Worm (Caenorhabditis elegans) whole organism, young adult: ENCODE data around the gene sdz-28.

Experiments
- B0035.1 ChIP-seq: sonication (generic microtip); optimal IDR thresholded peaks from 2 replicates; lab custom pipeline; 2016; ENCODE audit warnings: missing genetic modification characterization, mild to moderate bottlenecking, missing compliant biosample characterization, missing genotype, missing genetic modification reagents
- B0336.3 ChIP-seq: fragments of 200-800 bp; sonication (Bioruptor generic); IDR thresholded peaks from 2 replicates; pipeline ENCODE4 v1.3.6; 2022; ENCODE audit warnings: missing genetic modification characterization, missing compliant biosample characterization
- F22D6.2 ChIP-seq: sonication (generic microtip); optimal IDR thresholded peaks from 2 replicates; lab custom pipeline; 2016; ENCODE audit warnings: mild to moderate bottlenecking, missing genetic modification characterization, missing compliant biosample characterization
- F37B4.10 ChIP-seq: fragments of 200-800 bp; sonication (Bioruptor generic); IDR thresholded peaks from 2 replicates; pipeline ENCODE4 v1.3.6; 2022; ENCODE audit warnings: missing genetic modification characterization, missing compliant biosample characterization
- F49E8.2 ChIP-seq: sonication (generic microtip); optimal IDR thresholded peaks from 3 replicates; lab custom pipeline; 2017; ENCODE audit warnings: missing genetic modification characterization, mild to moderate bottlenecking, missing compliant biosample characterization, antibody characterized with exemption, moderate library complexity; ENCODE audit not compliant: insufficient read depth
- F57C9.4 ChIP-seq: sonication (generic microtip); optimal IDR thresholded peaks from 2 replicates; lab custom pipeline; 2017; ENCODE audit warnings: mild to moderate bottlenecking, missing genetic modification characterization, missing compliant biosample characterization
- K11D2.4 ChIP-seq: fragments of 200-800 bp; sonication (Bioruptor generic); IDR thresholded peaks from 2 replicates; pipeline ENCODE4 v1.3.6; 2022; ENCODE audit warnings: missing genetic modification reagents, missing genetic modification characterization, missing compliant biosample characterization
- Y79H2A.3 ChIP-seq: fragments of 200-800 bp; sonication (Bioruptor generic); conservative IDR thresholded peaks from 2 replicates; pipeline ENCODE4 v1.3.6; 2022; ENCODE audit warnings: missing genetic modification reagents, missing genetic modification characterization, missing compliant biosample characterization
- akir-1 ChIP-seq: fragments of 200-800 bp; sonication (Bioruptor generic); optimal IDR thresholded peaks from 2 replicates; lab custom pipeline; 2018; ENCODE audit warnings: mild to moderate bottlenecking, missing genetic modification characterization, moderate library complexity, missing compliant biosample characterization
- aptf-3 ChIP-seq: fragments of 200-800 bp; sonication (Bioruptor generic); IDR thresholded peaks from 2 replicates; pipeline ENCODE4 v1.3.6; 2022; ENCODE audit warnings: missing genetic modification characterization, missing compliant biosample characterization
- atf-7 ChIP-seq: sonication (generic microtip); optimal IDR thresholded peaks from 2 replicates; lab custom pipeline; 2017; ENCODE audit warnings: mild to moderate bottlenecking, missing genetic modification characterization, missing compliant biosample characterization
- attf-3 ChIP-seq: fragments of 200-800 bp; sonication (Bioruptor generic); conservative IDR thresholded peaks from 2 replicates; pipeline ENCODE4 v1.3.6; 2022; ENCODE audit warnings: missing genetic modification reagents, missing genetic modification characterization, missing compliant biosample characterization
- cebp-2 ChIP-seq: fragments of 200-800 bp; sonication (Bioruptor generic); IDR thresholded peaks from 2 replicates; pipeline ENCODE4 v1.3.6; 2022; ENCODE audit warnings: missing genetic modification characterization, missing compliant biosample characterization
- ceh-100 ChIP-seq: fragments of 200-800 bp; sonication (Bioruptor generic); IDR thresholded peaks from 2 replicates; pipeline ENCODE4 v1.3.6; 2022; ENCODE audit warnings: missing genetic modification reagents, missing genetic modification characterization, missing compliant biosample characterization
- ceh-27 ChIP-seq: fragments of 200-800 bp; sonication (Bioruptor generic); optimal IDR thresholded peaks from 2 replicates; lab custom pipeline; 2018; ENCODE audit warnings: mild to moderate bottlenecking, missing genetic modification characterization, moderate library complexity, missing compliant biosample characterization
- ceh-91 ChIP-seq: fragments of 200-800 bp; sonication (Bioruptor generic); IDR thresholded peaks from 2 replicates; pipeline ENCODE4 v1.3.6; 2022; ENCODE audit warnings: missing genetic modification reagents, missing genetic modification characterization, missing compliant biosample characterization
- dox-1 ChIP-seq: fragments of 200-800 bp; sonication (Bioruptor generic); IDR thresholded peaks from 2 replicates; pipeline ENCODE4 v1.3.6; 2022; ENCODE audit warnings: missing genetic modification reagents, missing genetic modification characterization, missing compliant biosample characterization
- dpl-1 ChIP-seq: fragments of 150-350 bp; optimal IDR thresholded peaks from 2 replicates; lab custom pipeline; 2014; ENCODE audit warnings: missing biosample characterization, missing genetic modification reagents, missing genetic modification characterization
- hrde-1 ChIP-seq: sonication (generic microtip); optimal IDR thresholded peaks from 2 replicates; lab custom pipeline; 2016; ENCODE audit warnings: missing genetic modification characterization, mild to moderate bottlenecking, missing compliant biosample characterization, moderate library complexity, missing genotype, missing genetic modification reagents, borderline replicate concordance
- lag-1 ChIP-seq: fragments of 200-800 bp; sonication (Bioruptor generic); IDR thresholded peaks from 2 replicates; pipeline ENCODE4 v1.3.6; 2022; ENCODE audit warnings: missing genetic modification reagents, missing genetic modification characterization, missing compliant biosample characterization
- lin-26 ChIP-seq: fragments of 200-800 bp; sonication (Bioruptor generic); IDR thresholded peaks from 2 replicates; pipeline ENCODE4 v1.3.6; 2022; ENCODE audit warnings: missing genetic modification reagents, missing genetic modification characterization, missing compliant biosample characterization
- lir-1 ChIP-seq: fragments of 200-800 bp; sonication (Bioruptor generic); conservative IDR thresholded peaks from 2 replicates; pipeline ENCODE4 v1.3.6; 2022; ENCODE audit warnings: missing genetic modification reagents, missing genetic modification characterization, missing compliant biosample characterization
- lsy-27 ChIP-seq: sonication (generic microtip); optimal IDR thresholded peaks from 2 replicates; lab custom pipeline; 2017; ENCODE audit warnings: missing genetic modification characterization, mild to moderate bottlenecking, missing compliant biosample characterization, antibody characterized with exemption, missing genotype, borderline replicate concordance; ENCODE audit not compliant: insufficient read depth
- nfyb-1 ChIP-seq: fragments of 200-800 bp; sonication (Bioruptor generic); IDR thresholded peaks from 2 replicates; pipeline ENCODE4 v1.3.6; 2022; ENCODE audit warnings: missing genetic modification reagents, missing genetic modification characterization, missing compliant biosample characterization
- nhr-27 ChIP-seq: fragments of 200-800 bp; sonication (Bioruptor generic); optimal IDR thresholded peaks from 2 replicates; lab custom pipeline; 2018; ENCODE audit warnings: mild to moderate bottlenecking, missing genetic modification characterization, moderate library complexity, missing compliant biosample characterization
- nhr-80 ChIP-seq: sonication (generic microtip); optimal IDR thresholded peaks from 2 replicates; lab custom pipeline; 2016; ENCODE audit warnings: missing genetic modification characterization, missing compliant biosample characterization
- pbrm-1 ChIP-seq: fragments of 200-800 bp; sonication (Bioruptor generic); IDR thresholded peaks from 2 replicates; pipeline ENCODE4 v1.3.6; 2022; ENCODE audit warnings: missing genetic modification reagents, missing genetic modification characterization, missing compliant biosample characterization
- rec-8 ChIP-seq, 2 experiments: sonication (generic microtip); optimal IDR thresholded peaks; 2 replicates each; lab custom pipeline; 2016; ENCODE audit warnings: mild to moderate bottlenecking in 2 of 2, missing genetic modification characterization in 2 of 2, missing genetic modification reagents in 2 of 2, missing genotype in 2 of 2, missing biosample characterization in 1 of 2, missing compliant biosample characterization in 1 of 2, moderate library complexity in 1 of 2
- sea-2 ChIP-seq: fragments of 200-800 bp; sonication (Bioruptor generic); IDR thresholded peaks from 2 replicates; pipeline ENCODE4 v1.3.6; 2022; ENCODE audit warnings: missing genetic modification characterization, missing compliant biosample characterization
- sptf-2 ChIP-seq: fragments of 200-800 bp; sonication (Bioruptor generic); optimal IDR thresholded peaks from 2 replicates; lab custom pipeline; 2018; ENCODE audit warnings: mild to moderate bottlenecking, missing genetic modification characterization, missing compliant biosample characterization
- ztf-3 ChIP-seq: fragments of 200-800 bp; sonication (Bioruptor generic); optimal IDR thresholded peaks from 2 replicates; lab custom pipeline; 2018; ENCODE audit warnings: mild to moderate bottlenecking, missing genetic modification characterization, missing compliant biosample characterization

Gene sdz-28

ce11 chrII:2091972-2092371 is 38.9 kb upstream of the sdz-28 start, which contains the start of gene T16A1.10:
TSS of gene T16A1.10 (minus strand) at chrII:2092094.
- no peak for TF ChIP-seq ceh-100 (GFP tag; lab: Robert Waterston, UW)
- TF ChIP-seq lir-1 (GFP tag; lab: Robert Waterston, UW), result no peak
- TF ChIP-seq cebp-2 (GFP tag; lab: Robert Waterston, UW), result no peak

ce11 chrII:2093456-2093926 is 37.4 kb upstream of the sdz-28 start, which contains the start of gene fbxb-37:
TSS of gene fbxb-37 (minus strand) at chrII:2093876.
- TF ChIP-seq nfyb-1 (GFP tag; lab: Robert Waterston, UW), result no peak
- no peak for TF ChIP-seq dox-1
- no peak for TF ChIP-seq F22D6.2
- no peak for TF ChIP-seq F49E8.2 (tag; lab: Kevin White, UChicago)
- TF ChIP-seq Y79H2A.3, result no peak
- TF ChIP-seq atf-7 (tag; lab: Kevin White, UChicago), result no peak
- no peak for TF ChIP-seq lag-1 (GFP tag; lab: Robert Waterston, UW)
- TF ChIP-seq sptf-2 (GFP tag; lab: Kevin White, UChicago), result no peak
- no peak for TF ChIP-seq cebp-2 (GFP tag; lab: Robert Waterston, UW)
- no peak for TF ChIP-seq hrde-1 (tag; lab: Kevin White, UChicago)
- TF ChIP-seq akir-1 (GFP tag; lab: Kevin White, UChicago), result no peak
- TF ChIP-seq B0336.3 (GFP tag; lab: Robert Waterston, UW), result no peak
- TF ChIP-seq lsy-27, result no peak
- TF ChIP-seq sea-2 (GFP tag; lab: Robert Waterston, UW), result no peak
- no peak for TF ChIP-seq K11D2.4 (GFP tag; lab: Robert Waterston, UW)
- no peak for TF ChIP-seq attf-3
- TF ChIP-seq F37B4.10, result no peak

- TF ChIP-seq aptf-3 (GFP tag; lab: Robert Waterston, UW) (no peak), B0035.1 (tag; lab: Kevin White, UChicago) (no peak), ztf-3 (no peak), nhr-27 (no peak), pbrm-1 (GFP tag; lab: Robert Waterston, UW) (no peak), dpl-1 (no peak), lin-26 (GFP tag; lab: Robert Waterston, UW) (no peak), ceh-91 (GFP tag; lab: Robert Waterston, UW) (no peak), rec-8 (tag; optimal IDR thresholded peaks at IDR 0.05; lab: Kevin White, UChicago) (no peak), ceh-27 (no peak)
Observed at ce11 chrII:2094924-2095650, 35.8 kb upstream of the sdz-28 start, which contains the start of gene T16A1.2. TSS of gene T16A1.2 (plus strand) at chrII:2095600.

ce11 chrII:2099139-2099976 is 31.5 kb upstream of the sdz-28 start, which contains the start of gene math-42:
TSS of gene math-42 (plus strand) at chrII:2099926.
- TF ChIP-seq F57C9.4, result no peak
- TF ChIP-seq nhr-80 (tag; lab: Kevin White, UChicago), result peak; percentile 27
- TF ChIP-seq hrde-1 (tag; lab: Kevin White, UChicago), result no peak
- TF ChIP-seq, all 124 proteins: peak for 1
